Fruit fly (Drosophila melanogaster): Measurements from ENCODE around the gene bai.

bai gene

DNA sequence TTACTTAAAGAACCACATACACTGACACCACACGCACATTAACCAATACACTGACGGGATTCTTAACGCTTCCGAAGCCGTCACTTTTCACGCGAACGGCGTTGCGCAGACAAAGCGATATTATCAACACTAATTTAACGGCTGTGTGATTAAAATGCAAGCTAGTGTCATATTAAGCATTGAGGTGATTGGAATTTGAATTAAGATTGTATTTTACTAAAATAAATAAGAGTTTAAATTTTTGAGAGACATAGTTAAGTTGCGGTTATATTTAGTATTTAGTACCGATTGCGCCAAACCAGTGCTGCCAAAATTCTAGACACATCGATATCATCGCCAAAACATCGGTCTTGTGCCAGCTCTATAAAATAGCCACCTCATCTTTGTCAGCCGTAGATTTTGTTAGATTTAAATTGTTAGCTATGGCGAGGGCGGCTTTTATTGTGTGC is at the start of gene bai, which contains the start of gene Ythdf:
bai (plus strand) TSS at position 347 of the 449 bp plus-strand sequence.
Ythdf (minus strand) TSS at position 222 of the 449 bp plus-strand sequence.
- TF ChIP-seq rn (GFP tag; IDR thresholded peaks at IDR 0.05): no peak
- peak; percentile 72 for TF ChIP-seq CG9948 (tag; optimal IDR thresholded peaks at IDR 0.05)
- TF ChIP-seq Snoo (tag; optimal IDR thresholded peaks at IDR 0.05): no peak
- TF ChIP-seq Ets98B (GFP tag; IDR thresholded peaks at IDR 0.05): no peak
- TF ChIP-seq CG10348 (GFP tag; IDR thresholded peaks at IDR 0.05): no peak
- no peak for TF ChIP-seq CG34367 (tag; optimal IDR thresholded peaks at IDR 0.05)
- TF ChIP-seq CG15710 (tag; optimal IDR thresholded peaks at IDR 0.05): no peak
- no peak for TF ChIP-seq Pif1A (GFP tag; optimal IDR thresholded peaks at IDR 0.05)

DNA sequence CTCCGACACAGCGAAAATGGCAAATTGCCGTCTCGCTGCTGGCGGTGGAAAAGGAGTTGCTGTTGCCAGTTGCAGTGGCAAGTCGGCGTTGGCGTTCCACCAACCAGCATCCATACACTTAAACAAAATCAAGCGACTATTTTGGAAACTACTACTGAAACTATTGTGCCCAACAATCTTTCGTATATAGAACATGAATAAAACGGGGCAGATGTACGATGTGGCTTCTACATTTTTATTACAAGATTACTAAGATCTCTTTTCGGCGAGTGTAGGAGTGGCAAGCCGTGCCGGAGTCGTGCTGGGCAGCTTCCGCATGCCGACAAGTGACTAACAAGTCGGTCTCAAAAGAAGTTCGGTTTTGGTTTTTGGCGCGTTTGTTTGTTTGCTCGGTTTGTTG is 42.7 kb upstream of the bai start:
- no peak for TF ChIP-seq CG9948 (tag; optimal IDR thresholded peaks at IDR 0.05)
- peak; percentile 63 for TF ChIP-seq CG10348 (GFP tag; IDR thresholded peaks at IDR 0.05)
- no peak for TF ChIP-seq CG34367 (tag; optimal IDR thresholded peaks at IDR 0.05)
- no peak for TF ChIP-seq D1 (tag; optimal IDR thresholded peaks at IDR 0.05)
- peak; percentile 88 for TF ChIP-seq CG8301 (tag; optimal IDR thresholded peaks at IDR 0.05)
- no peak for TF ChIP-seq EcR (GFP tag; optimal IDR thresholded peaks at IDR 0.05)
- no peak for TF ChIP-seq gl (tag; optimal IDR thresholded peaks at IDR 0.05)
- TF ChIP-seq CG17806 (tag; optimal IDR thresholded peaks at IDR 0.05): peak; percentile 39
- peak; percentile 94 for TF ChIP-seq Ets98B (GFP tag; IDR thresholded peaks at IDR 0.05)
- TF ChIP-seq Snoo (tag; optimal IDR thresholded peaks at IDR 0.05): peak; percentile 46
- peak; percentile 25 for TF ChIP-seq CG8159 (tag; optimal IDR thresholded peaks at IDR 0.05)
- TF ChIP-seq CG12605 (GFP tag; IDR thresholded peaks at IDR 0.05): 0 out of 2 replicates have a peak, but pooled peaks have one; percentile 19
- peak; percentile 65 for TF ChIP-seq Pif1B (GFP tag; optimal IDR thresholded peaks at IDR 0.05)
- TF ChIP-seq CG15710 (tag; optimal IDR thresholded peaks at IDR 0.05): peak; percentile 1
- peak; percentile 94 for TF ChIP-seq fd96Ca (GFP tag; IDR thresholded peaks at IDR 0.05)
- TF ChIP-seq CG13204 (GFP tag; optimal IDR thresholded peaks at IDR 0.05): no peak
- peak; percentile 93 for TF ChIP-seq CG32121 (GFP tag; IDR thresholded peaks at IDR 0.05)
- peak; percentile 91 for TF ChIP-seq CG4496 (GFP tag; IDR thresholded peaks at IDR 0.05)
- peak; percentile 75 for TF ChIP-seq rn (GFP tag; IDR thresholded peaks at IDR 0.05)
- TF ChIP-seq Pif1A (GFP tag; optimal IDR thresholded peaks at IDR 0.05): peak; percentile 46
- peak; percentile 79 for TF ChIP-seq CG14655 (GFP tag; optimal IDR thresholded peaks at IDR 0.05)

DNA sequence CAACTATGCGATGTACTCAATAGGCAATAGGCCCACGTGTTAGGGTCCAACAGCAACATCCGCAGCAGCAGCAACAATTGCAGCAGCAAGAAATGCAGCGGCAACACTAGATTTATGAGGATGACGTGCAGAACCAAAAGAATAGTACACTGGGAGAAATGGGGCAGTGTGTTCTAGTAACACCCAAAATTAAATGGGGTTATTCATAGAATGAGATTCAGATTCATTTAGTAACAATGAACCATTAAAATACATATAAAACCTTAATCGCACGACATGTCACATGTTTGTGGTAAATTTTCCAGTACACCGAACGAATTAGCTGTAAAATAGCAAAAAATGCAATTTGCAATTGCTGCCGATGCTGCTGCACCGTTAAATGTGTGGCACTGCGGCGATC is 41.9 kb upstream of the bai start:
- TF ChIP-seq CG4496 (GFP tag; IDR thresholded peaks at IDR 0.05) (no peak), CG8301 (tag; optimal IDR thresholded peaks at IDR 0.05) (peak; percentile 55), CG14655 (GFP tag; optimal IDR thresholded peaks at IDR 0.05) (peak; percentile 53)

DNA sequence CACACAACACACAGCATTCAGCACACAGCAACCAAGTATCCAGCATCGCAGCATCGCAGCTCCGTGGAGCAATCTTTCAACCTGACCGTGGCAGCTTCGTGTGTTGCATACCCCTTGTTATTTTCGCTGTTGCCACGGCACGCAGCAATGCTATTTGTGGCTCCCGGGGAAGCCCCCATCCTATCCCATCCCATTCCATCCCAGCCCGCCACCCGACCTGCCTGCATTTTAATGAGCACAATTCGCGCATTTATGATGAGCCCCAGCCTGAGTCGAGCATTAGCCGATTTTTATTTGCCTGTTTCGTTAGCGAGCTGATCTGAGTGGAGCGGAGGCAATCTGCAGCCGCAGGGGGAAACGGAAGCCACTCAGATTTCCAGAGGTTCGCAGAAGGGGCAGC is 39.6 kb upstream of the bai start:
- TF ChIP-seq CG8159 (tag; optimal IDR thresholded peaks at IDR 0.05) (no peak), fd96Ca (GFP tag; IDR thresholded peaks at IDR 0.05) (no peak)

DNA sequence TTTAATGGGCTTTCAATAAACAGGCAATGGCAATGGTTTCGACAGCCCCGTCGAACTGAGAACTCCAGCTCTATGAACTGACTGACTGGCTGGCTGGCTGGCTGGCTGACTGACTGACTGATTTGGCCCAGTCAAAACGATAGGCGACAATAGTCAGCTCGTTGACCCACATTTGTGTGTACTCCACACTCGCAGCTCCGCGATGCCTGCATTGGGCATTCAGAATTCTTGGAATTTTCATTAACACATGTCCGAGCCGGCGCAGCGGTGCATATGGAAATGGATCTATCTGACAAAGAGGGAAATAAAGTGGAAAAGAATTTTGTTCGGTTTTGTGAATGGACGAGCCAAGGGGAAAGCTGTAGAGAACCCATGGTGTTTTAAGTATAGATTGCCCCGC is 36.9 kb upstream of the bai start:
- no peak for TF ChIP-seq Pif1A (GFP tag; optimal IDR thresholded peaks at IDR 0.05)
- TF ChIP-seq CG9948 (tag; optimal IDR thresholded peaks at IDR 0.05): no peak
- TF ChIP-seq CG17806 (tag; optimal IDR thresholded peaks at IDR 0.05): no peak
- TF ChIP-seq CG34367 (tag; optimal IDR thresholded peaks at IDR 0.05): no peak
- TF ChIP-seq Ets98B (GFP tag; IDR thresholded peaks at IDR 0.05): no peak
- TF ChIP-seq CG8301 (tag; optimal IDR thresholded peaks at IDR 0.05): no peak
- no peak for TF ChIP-seq CG14655 (GFP tag; optimal IDR thresholded peaks at IDR 0.05)
- TF ChIP-seq EcR (GFP tag; optimal IDR thresholded peaks at IDR 0.05): no peak

DNA sequence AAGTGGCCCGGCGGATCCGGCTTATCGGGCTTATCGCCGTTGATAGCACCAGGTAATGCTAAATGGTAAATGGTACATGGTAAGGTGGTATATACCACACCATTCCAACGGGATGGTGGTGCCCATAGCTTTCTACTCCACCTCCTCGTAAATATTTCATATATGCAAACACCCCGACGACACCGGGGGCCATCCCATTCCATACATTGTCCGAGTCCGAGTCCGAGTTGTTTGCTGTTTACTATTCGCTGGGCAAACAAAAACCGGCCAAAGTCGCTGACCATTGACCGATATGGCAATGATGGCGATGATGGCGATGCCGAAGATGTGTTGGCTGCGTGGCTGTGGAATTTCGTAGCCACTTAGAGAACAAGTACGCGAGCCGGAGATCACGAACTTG is 35.1 kb upstream of the bai start:
- no peak for TF ChIP-seq CG13204 (GFP tag; optimal IDR thresholded peaks at IDR 0.05)
- TF ChIP-seq CG4496 (GFP tag; IDR thresholded peaks at IDR 0.05): 0 out of 3 replicates have a peak, but pooled peaks have one; percentile 22

DNA sequence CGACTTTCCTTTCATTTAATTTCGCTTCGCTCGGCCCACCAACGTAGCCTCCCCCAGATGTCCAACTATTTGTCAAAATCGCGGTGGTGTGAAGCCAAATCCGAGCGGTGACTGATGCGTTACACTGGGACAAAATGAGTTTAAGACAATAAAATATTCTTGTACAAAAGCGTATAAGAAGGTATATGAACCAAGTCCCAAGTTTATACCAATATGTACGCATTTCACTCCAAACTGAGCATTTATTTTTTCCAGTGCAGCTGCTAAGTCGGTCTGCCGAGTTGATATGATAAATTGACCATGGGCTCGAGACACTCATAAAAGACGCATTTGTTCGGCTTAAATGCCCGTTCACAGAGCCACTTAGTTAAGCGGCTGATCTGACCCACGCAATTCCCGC is 34.4 kb upstream of the bai start:
- TF ChIP-seq CG14655 (GFP tag; optimal IDR thresholded peaks at IDR 0.05) (peak; percentile 44), CG17806 (tag; optimal IDR thresholded peaks at IDR 0.05) (peak; percentile 38), CG8301 (tag; optimal IDR thresholded peaks at IDR 0.05) (peak; percentile 56), fd96Ca (GFP tag; IDR thresholded peaks at IDR 0.05) (peak; percentile 80; the same call in 2 of the 3 replicates), CG9948 (tag; optimal IDR thresholded peaks at IDR 0.05) (peak; percentile 24), CG32121 (GFP tag; IDR thresholded peaks at IDR 0.05) (peak; percentile 46), Pif1A (GFP tag; optimal IDR thresholded peaks at IDR 0.05) (peak; percentile 57), CG4496 (GFP tag; IDR thresholded peaks at IDR 0.05) (peak; percentile 70), Pif1B (GFP tag; optimal IDR thresholded peaks at IDR 0.05) (no peak), CG13204 (GFP tag; optimal IDR thresholded peaks at IDR 0.05) (no peak), Snoo (tag; optimal IDR thresholded peaks at IDR 0.05) (no peak), CG8159 (tag; optimal IDR thresholded peaks at IDR 0.05) (peak; percentile 7), Ets98B (GFP tag; IDR thresholded peaks at IDR 0.05) (0 out of 2 replicates have a peak, but pooled peaks have one; percentile 58), rn (GFP tag; IDR thresholded peaks at IDR 0.05) (peak; percentile 40; the same call in 1 of the 2 replicates), CG15710 (tag; optimal IDR thresholded peaks at IDR 0.05) (peak; percentile 2)
